Fruit fly (Drosophila melanogaster) whole organism, wandering third instar larva: Measurements from ENCODE around the gene Hsc70-1.

Source experiments
- Abd-B ChIP-seq: fragments of >200 bp; optimal IDR thresholded peaks from 2 replicates; lab custom pipeline; 2017; ENCODE audit warnings: missing biosample characterization, missing genetic modification characterization
- CG32264 ChIP-seq: fragments of 200-800 bp; sonication (Bioruptor generic); optimal IDR thresholded peaks from 2 replicates; lab custom pipeline; 2016; ENCODE audit warnings: missing biosample characterization, missing genetic modification characterization
- CG9705 ChIP-seq: fragments of 200-800 bp; sonication (Bioruptor generic); optimal IDR thresholded peaks from 2 replicates; lab custom pipeline; 2018; ENCODE audit warnings: missing biosample characterization, mild to moderate bottlenecking, missing genetic modification characterization
- CrebA ChIP-seq: fragments of 200-800 bp; sonication (Bioruptor generic); optimal IDR thresholded peaks from 2 replicates; lab custom pipeline; 2016; ENCODE audit warnings: missing biosample characterization, mild to moderate bottlenecking, missing genetic modification characterization, borderline replicate concordance
- Dfd ChIP-seq: fragments of >200 bp; optimal IDR thresholded peaks from 2 replicates; lab custom pipeline; 2017; ENCODE audit warnings: missing biosample characterization, missing genetic modification characterization
- Dif ChIP-seq: fragments of 200-275, 200-300 bp; sonication (Bioruptor generic); optimal IDR thresholded peaks from 2 replicates; lab custom pipeline; 2018; ENCODE audit warnings: missing biosample characterization, missing genetic modification characterization; ENCODE audit not compliant: partially characterized antibody
- GATAd ChIP-seq: sonication (Bioruptor generic); optimal IDR thresholded peaks from 2 replicates; lab custom pipeline; 2016; ENCODE audit warnings: missing biosample characterization, missing genetic modification characterization
- HLH106 ChIP-seq: fragments of 200-800 bp; optimal IDR thresholded peaks from 3 replicates; lab custom pipeline; 2019; ENCODE audit warnings: missing biosample characterization, mild to moderate bottlenecking, missing genetic modification characterization, moderate library complexity
- Hnf4 ChIP-seq: fragments of 200-800 bp; sonication (Bioruptor generic); optimal IDR thresholded peaks from 2 replicates; lab custom pipeline; 2016; ENCODE audit warnings: missing biosample characterization, mild to moderate bottlenecking, missing genetic modification characterization
- Hr78 ChIP-seq: fragments of >200 bp; optimal IDR thresholded peaks from 2 replicates; lab custom pipeline; 2017; ENCODE audit warnings: missing biosample characterization, missing genetic modification characterization
- Hr83 ChIP-seq: fragments of 200-300 bp; sonication (Bioruptor generic); optimal IDR thresholded peaks from 2 replicates; lab custom pipeline; 2016; ENCODE audit warnings: missing biosample characterization, mild to moderate bottlenecking, missing genetic modification characterization, moderate library complexity; ENCODE audit not compliant: poor library complexity, severe bottlenecking
- Jra ChIP-seq: sonication (Bioruptor generic); optimal IDR thresholded peaks from 2 replicates; lab custom pipeline; 2016; ENCODE audit warnings: missing biosample characterization, missing genetic modification characterization
- Mio ChIP-seq: sonication (Bioruptor generic); optimal IDR thresholded peaks from 2 replicates; lab custom pipeline; 2016; ENCODE audit warnings: missing biosample characterization, missing genetic modification characterization
- Myc ChIP-seq: fragments of >200 bp; optimal IDR thresholded peaks from 2 replicates; lab custom pipeline; 2017
- N ChIP-seq: fragments of >200 bp; optimal IDR thresholded peaks from 2 replicates; lab custom pipeline; 2018; ENCODE audit warnings: missing biosample characterization, missing external identifiers, missing genetic modification characterization
- OdsH ChIP-seq: fragments of 200-800 bp; sonication (Bioruptor generic); optimal IDR thresholded peaks from 2 replicates; lab custom pipeline; 2016; ENCODE audit warnings: missing biosample characterization, mild to moderate bottlenecking, missing genetic modification characterization
- Rel ChIP-seq, 2 experiments: fragments of 200-800 bp; sonication (Bioruptor generic) in 1 of 2; optimal IDR thresholded peaks; 2 replicates in 1 of 2; 3 replicates in 1 of 2; lab custom pipeline; 2016 to 2019; ENCODE audit warnings: mild to moderate bottlenecking in 2 of 2, missing biosample characterization in 2 of 2, missing genetic modification characterization in 2 of 2, moderate library complexity in 1 of 2
- Sp1 ChIP-seq: fragments of 200-800 bp; sonication (Bioruptor generic); optimal IDR thresholded peaks from 3 replicates; lab custom pipeline; 2019; ENCODE audit warnings: missing biosample characterization, mild to moderate bottlenecking, missing genetic modification characterization, moderate library complexity
- Vsx2 ChIP-seq: fragments of 200-300, 225-300 bp; sonication (Bioruptor generic); optimal IDR thresholded peaks from 2 replicates; lab custom pipeline; 2018; ENCODE audit warnings: missing biosample characterization, missing genetic modification characterization; ENCODE audit not compliant: partially characterized antibody
- br ChIP-seq: fragments of 200-800 bp; sonication (Bioruptor generic); optimal IDR thresholded peaks from 2 replicates; lab custom pipeline; 2016; ENCODE audit warnings: missing biosample characterization, missing genetic modification characterization
- brk ChIP-seq: fragments of 200-800 bp; sonication (Bioruptor generic); optimal IDR thresholded peaks from 2 replicates; lab custom pipeline; 2016; ENCODE audit warnings: missing biosample characterization, mild to moderate bottlenecking, missing genetic modification characterization
- dl ChIP-seq, 2 experiments: fragments of 175-275, 200-275 bp in 1 of 2; fragments of 200-275 bp in 1 of 2; sonication (Bioruptor generic); optimal IDR thresholded peaks; lab custom pipeline; 2018; ENCODE audit warnings: mild to moderate bottlenecking in 2 of 2, missing biosample characterization in 2 of 2, missing genetic modification characterization in 2 of 2, moderate library complexity in 2 of 2; ENCODE audit not compliant: partially characterized antibody in 2 of 2, insufficient read depth in 1 of 2
- dmrt93B ChIP-seq: fragments of 200-800 bp; sonication (Bioruptor generic); optimal IDR thresholded peaks from 2 replicates; lab custom pipeline; 2018; ENCODE audit warnings: missing biosample characterization, mild to moderate bottlenecking, missing genetic modification characterization
- dsf ChIP-seq: sonication (Bioruptor generic); optimal IDR thresholded peaks from 2 replicates; lab custom pipeline; 2016; ENCODE audit warnings: missing biosample characterization, missing genetic modification characterization, borderline replicate concordance
- ey ChIP-seq: fragments of 200-800 bp; sonication (Bioruptor generic); optimal IDR thresholded peaks from 2 replicates; lab custom pipeline; 2016; ENCODE audit warnings: missing biosample characterization, missing genetic modification characterization
- foxo ChIP-seq, 2 experiments: fragments of 200-800 bp; sonication (Bioruptor generic); optimal IDR thresholded peaks; 2 replicates in 1 of 2; 3 replicates in 1 of 2; lab custom pipeline; 2016 to 2017; ENCODE audit warnings: missing biosample characterization in 2 of 2, missing genetic modification characterization in 2 of 2
- fru ChIP-seq: fragments of 200-800 bp; sonication (Bioruptor generic); optimal IDR thresholded peaks from 3 replicates; lab custom pipeline; 2016; ENCODE audit warnings: missing biosample characterization, mild to moderate bottlenecking, missing genetic modification characterization
- h ChIP-seq: fragments of 200-800 bp; sonication (Bioruptor generic); optimal IDR thresholded peaks from 3 replicates; lab custom pipeline; 2016; ENCODE audit warnings: missing biosample characterization, mild to moderate bottlenecking, missing genetic modification characterization
- jim ChIP-seq: fragments of 175-275, 200-325 bp; sonication (Bioruptor generic); optimal IDR thresholded peaks from 2 replicates; lab custom pipeline; 2016; ENCODE audit warnings: missing biosample characterization, mild to moderate bottlenecking, missing genetic modification characterization
- pan ChIP-seq: fragments of >200 bp; optimal IDR thresholded peaks from 2 replicates; lab custom pipeline; 2017
- rgr ChIP-seq: fragments of 200-800 bp; sonication (Bioruptor generic); optimal IDR thresholded peaks from 3 replicates; lab custom pipeline; 2016; ENCODE audit warnings: missing biosample characterization, mild to moderate bottlenecking, missing genetic modification characterization
- sage ChIP-seq: fragments of 200-800 bp; sonication (Bioruptor generic); optimal IDR thresholded peaks from 2 replicates; lab custom pipeline; 2016; ENCODE audit warnings: missing biosample characterization, mild to moderate bottlenecking, missing genetic modification characterization
- sv ChIP-seq: fragments of 200-800 bp; sonication (Bioruptor generic); optimal IDR thresholded peaks from 3 replicates; lab custom pipeline; 2016; ENCODE audit warnings: missing biosample characterization, missing genetic modification characterization
- tai ChIP-seq: sonication (Bioruptor generic); optimal IDR thresholded peaks from 2 replicates; lab custom pipeline; 2016; ENCODE audit warnings: missing biosample characterization, missing genetic modification characterization
- usp ChIP-seq: fragments of >200 bp; optimal IDR thresholded peaks from 2 replicates; lab custom pipeline; 2017; ENCODE audit warnings: missing biosample characterization, missing genetic modification characterization
- woc ChIP-seq: sonication (Bioruptor generic); optimal IDR thresholded peaks from 2 replicates; lab custom pipeline; 2016; ENCODE audit warnings: missing biosample characterization, mild to moderate bottlenecking, missing genetic modification characterization

Gene Hsc70-1

DNA sequence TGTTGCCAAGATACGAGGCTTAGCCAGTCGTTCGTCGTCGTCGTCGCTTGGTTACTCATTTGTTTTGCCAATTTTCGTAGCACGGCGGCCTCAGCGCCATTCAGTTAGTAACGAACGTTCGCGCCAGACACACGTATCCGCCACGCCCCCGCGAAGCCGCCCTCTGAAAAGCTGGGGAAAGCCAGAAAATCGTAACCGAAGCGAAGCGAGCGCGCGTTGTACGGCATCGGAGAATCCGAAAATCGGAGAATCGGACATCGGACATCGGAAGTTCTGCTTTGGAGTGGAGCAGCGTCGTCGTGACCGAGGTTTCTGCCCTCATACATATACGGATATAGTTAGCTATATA, 34.7 kb upstream of the Hsc70-1 start, which contains the start of gene CG32137:
Gene CG32137 (plus strand): TSS at position 100 of the 349 bp plus-strand sequence.
- TF ChIP-seq jim (GFP tag; lab: Kevin White, UChicago): no peak
- no peak for TF ChIP-seq rgr (GFP tag; lab: Kevin White, UChicago)
- TF ChIP-seq Hr78 (GFP tag; lab: Kevin White, UChicago): no peak
- TF ChIP-seq Hnf4: no peak
- no peak for TF ChIP-seq GATAd (GFP tag; lab: Kevin White, UChicago)
- TF ChIP-seq foxo (GFP tag; optimal IDR thresholded peaks at IDR 0.05; lab: Kevin White, UChicago): no peak
- peak; percentile 74 for TF ChIP-seq Dif (GFP tag; lab: Kevin White, UChicago)
- TF ChIP-seq ey (GFP tag; lab: Kevin White, UChicago): no peak
- TF ChIP-seq dl (GFP tag; optimal IDR thresholded peaks at IDR 0.05; lab: Kevin White, UChicago; ENCODE audit: insufficient read depth in 1 of 2, partially characterized antibody in 2 of 2): peak in 1 of 2 experiments; percentile 41
- TF ChIP-seq pan (lab: Kevin White, UChicago): no peak
- no peak for TF ChIP-seq fru (GFP tag; lab: Kevin White, UChicago)
- TF ChIP-seq tai: no peak
- TF ChIP-seq Sp1 (GFP tag; lab: Kevin White, UChicago): no peak
- no peak for TF ChIP-seq dmrt93B (GFP tag; lab: Kevin White, UChicago)
- no peak for TF ChIP-seq OdsH
- TF ChIP-seq sv (GFP tag; lab: Kevin White, UChicago): no peak
- TF ChIP-seq Mio (GFP tag; lab: Kevin White, UChicago): no peak
- TF ChIP-seq usp: no peak
- no peak for TF ChIP-seq Hr83 (GFP tag; lab: Kevin White, UChicago)
- no peak for TF ChIP-seq Rel (GFP tag; optimal IDR thresholded peaks at IDR 0.05; lab: Kevin White, UChicago)
- TF ChIP-seq Rel (tag; optimal IDR thresholded peaks at IDR 0.05; lab: Kevin White, UChicago): peak; percentile 94
- TF ChIP-seq Dfd (GFP tag; lab: Kevin White, UChicago): no peak
- TF ChIP-seq, all 38 proteins: peak for 3

DNA sequence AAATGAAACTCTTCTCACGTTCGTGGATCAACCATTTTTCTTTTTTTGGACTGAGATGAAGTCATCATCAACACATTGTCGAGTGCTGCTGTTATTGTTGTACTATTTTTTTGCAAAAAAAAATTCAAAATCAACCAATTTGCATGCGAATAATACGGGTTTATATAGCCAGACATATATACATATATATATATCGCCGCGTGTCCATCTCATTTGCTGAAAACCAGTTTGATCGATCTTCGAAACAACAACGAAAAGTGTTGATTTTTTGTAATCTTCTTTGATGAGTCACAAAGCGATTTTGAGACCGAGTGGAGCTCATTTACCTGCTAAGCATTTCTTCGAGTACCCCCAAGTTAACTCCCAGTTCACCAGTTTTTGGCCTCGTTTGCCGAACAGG, 27.9 kb upstream of the Hsc70-1 start:
- TF ChIP-seq Myc (lab: Kevin White, UChicago): no peak
- peak; percentile 51 for TF ChIP-seq sage
- TF ChIP-seq CG32264 (GFP tag; lab: Kevin White, UChicago): no peak
- TF ChIP-seq h: peak; percentile 2
- TF ChIP-seq CrebA: peak; percentile 40
- TF ChIP-seq brk (GFP tag; lab: Kevin White, UChicago): peak; percentile 50

DNA sequence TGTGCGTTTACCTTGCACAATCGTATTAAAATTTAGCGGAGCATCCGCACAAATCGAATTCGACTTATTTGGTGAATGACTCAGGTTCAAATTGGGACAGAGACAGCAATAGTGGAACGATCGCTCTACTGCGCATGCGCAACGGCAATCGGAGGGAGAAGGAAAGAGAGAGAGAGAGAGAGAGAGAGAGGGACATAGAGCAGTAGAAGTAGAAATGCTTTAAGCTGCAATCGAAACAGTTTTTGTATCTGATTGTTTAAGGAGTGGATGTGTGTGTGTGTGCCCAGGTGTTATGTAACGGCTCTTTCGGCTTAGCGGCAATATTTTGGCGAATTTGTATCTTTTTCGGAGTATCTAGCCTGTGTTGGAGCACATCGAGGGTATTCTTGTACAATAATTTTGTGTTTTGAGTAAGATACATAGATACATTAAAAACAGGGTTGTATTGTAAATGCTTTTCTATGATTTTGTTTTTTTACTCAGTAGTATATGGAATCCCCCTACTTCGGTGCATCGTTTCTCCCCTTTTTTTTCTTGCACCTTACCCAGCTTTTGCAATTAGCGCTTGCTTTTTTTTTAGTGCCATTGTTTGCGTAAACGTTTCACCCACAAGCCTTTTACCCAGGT, 24.3 kb upstream of the Hsc70-1 start:
- no peak for TF ChIP-seq N
- no peak for TF ChIP-seq Vsx2 (GFP tag; lab: Kevin White, UChicago)
- TF ChIP-seq jim (GFP tag; lab: Kevin White, UChicago): no peak
- TF ChIP-seq Dif (GFP tag; lab: Kevin White, UChicago): no peak
- TF ChIP-seq dl (GFP tag; optimal IDR thresholded peaks at IDR 0.05; lab: Kevin White, UChicago; ENCODE audit: insufficient read depth in 1 of 2, partially characterized antibody in 2 of 2): no peak
- no peak for TF ChIP-seq Jra
- no peak for TF ChIP-seq sv (GFP tag; lab: Kevin White, UChicago)
- peak; percentile 10 for TF ChIP-seq rgr (GFP tag; lab: Kevin White, UChicago)
- TF ChIP-seq Hr78 (GFP tag; lab: Kevin White, UChicago): no peak
- TF ChIP-seq Dfd (GFP tag; lab: Kevin White, UChicago): no peak
- no peak for TF ChIP-seq sage
- no peak for TF ChIP-seq fru (GFP tag; lab: Kevin White, UChicago)
- no peak for TF ChIP-seq pan (lab: Kevin White, UChicago)
- TF ChIP-seq CrebA: no peak
- TF ChIP-seq br (GFP tag; lab: Kevin White, UChicago): no peak
- TF ChIP-seq foxo (GFP tag; optimal IDR thresholded peaks at IDR 0.05; lab: Kevin White, UChicago): peak in 1 of 2 experiments; percentile 21
- TF ChIP-seq Hr83 (GFP tag; lab: Kevin White, UChicago): no peak
- TF ChIP-seq HLH106 (tag; lab: Kevin White, UChicago): no peak
- no peak for TF ChIP-seq dsf (GFP tag; lab: Kevin White, UChicago)
- TF ChIP-seq OdsH: no peak
- peak; percentile 22 for TF ChIP-seq ey (GFP tag; lab: Kevin White, UChicago)
- no peak for TF ChIP-seq GATAd (GFP tag; lab: Kevin White, UChicago)
- TF ChIP-seq CG9705: no peak
- no peak for TF ChIP-seq brk (GFP tag; lab: Kevin White, UChicago)
- no peak for TF ChIP-seq Sp1 (GFP tag; lab: Kevin White, UChicago)
- no peak for TF ChIP-seq Abd-B (GFP tag; lab: Kevin White, UChicago)
- no peak for TF ChIP-seq Hnf4
- TF ChIP-seq woc (GFP tag; lab: Kevin White, UChicago): no peak
- TF ChIP-seq h: peak; percentile 16
- TF ChIP-seq dmrt93B (GFP tag; lab: Kevin White, UChicago): no peak
- TF ChIP-seq Rel (GFP tag; optimal IDR thresholded peaks at IDR 0.05; lab: Kevin White, UChicago): no peak
- no peak for TF ChIP-seq Rel (tag; optimal IDR thresholded peaks at IDR 0.05; lab: Kevin White, UChicago)
- no peak for TF ChIP-seq usp
- no peak for TF ChIP-seq CG32264 (GFP tag; lab: Kevin White, UChicago)
- no peak for TF ChIP-seq tai
